Worm (Caenorhabditis elegans) whole organism, young adult: ENCODE data around the gene adah-1.

Source experiments
- B0035.1 ChIP-seq: sonication (generic microtip); optimal IDR thresholded peaks from 2 replicates; lab custom pipeline; 2016; ENCODE audit warnings: missing genetic modification characterization, mild to moderate bottlenecking, missing compliant biosample characterization, missing genotype, missing genetic modification reagents
- B0261.1 ChIP-seq: sonication (generic microtip); optimal IDR thresholded peaks from 2 replicates; lab custom pipeline; 2016; ENCODE audit warnings: mild to moderate bottlenecking, missing genetic modification characterization, moderate library complexity, missing compliant biosample characterization
- B0336.3 ChIP-seq: fragments of 200-800 bp; sonication (Bioruptor generic); IDR thresholded peaks from 2 replicates; pipeline ENCODE4 v1.3.6; 2022; ENCODE audit warnings: missing genetic modification characterization, missing compliant biosample characterization
- C06A6.2 ChIP-seq: fragments of 200-800 bp; sonication (Bioruptor generic); conservative IDR thresholded peaks from 2 replicates; pipeline ENCODE4 v1.3.6; 2022; ENCODE audit warnings: missing genetic modification characterization, missing compliant biosample characterization
- D2030.7 ChIP-seq: fragments of 200-800 bp; sonication (Bioruptor generic); IDR thresholded peaks from 2 replicates; pipeline ENCODE4 v1.3.6; 2022; ENCODE audit warnings: missing genetic modification reagents, missing genetic modification characterization, missing compliant biosample characterization
- F23B12.7 ChIP-seq: sonication (generic microtip); optimal IDR thresholded peaks from 2 replicates; lab custom pipeline; 2017; ENCODE audit warnings: missing genetic modification characterization, mild to moderate bottlenecking, missing compliant biosample characterization, antibody characterized with exemption, moderate library complexity; ENCODE audit not compliant: insufficient read depth
- F33H1.4 ChIP-seq: fragments of 200-800 bp; sonication (Bioruptor generic); IDR thresholded peaks from 2 replicates; pipeline ENCODE4 v1.3.6; 2022; ENCODE audit warnings: missing genetic modification reagents, missing genetic modification characterization, missing compliant biosample characterization
- K11D2.4 ChIP-seq: fragments of 200-800 bp; sonication (Bioruptor generic); IDR thresholded peaks from 2 replicates; pipeline ENCODE4 v1.3.6; 2022; ENCODE audit warnings: missing genetic modification reagents, missing genetic modification characterization, missing compliant biosample characterization
- T07F8.4 ChIP-seq: sonication (generic microtip); optimal IDR thresholded peaks from 2 replicates; lab custom pipeline; 2016; ENCODE audit warnings: mild to moderate bottlenecking, missing genetic modification characterization, moderate library complexity, missing compliant biosample characterization
- Y53F4B.3 ChIP-seq: fragments of 200-800 bp; sonication (Bioruptor generic); IDR thresholded peaks from 2 replicates; pipeline ENCODE4 v1.3.6; 2022; ENCODE audit warnings: missing genetic modification reagents, missing genetic modification characterization, missing compliant biosample characterization
- Y79H2A.3 ChIP-seq: fragments of 200-800 bp; sonication (Bioruptor generic); conservative IDR thresholded peaks from 2 replicates; pipeline ENCODE4 v1.3.6; 2022; ENCODE audit warnings: missing genetic modification reagents, missing genetic modification characterization, missing compliant biosample characterization
- athp-1 ChIP-seq: sonication (generic microtip); optimal IDR thresholded peaks from 2 replicates; lab custom pipeline; 2017; ENCODE audit warnings: mild to moderate bottlenecking, missing genetic modification characterization, missing compliant biosample characterization
- attf-3 ChIP-seq: fragments of 200-800 bp; sonication (Bioruptor generic); conservative IDR thresholded peaks from 2 replicates; pipeline ENCODE4 v1.3.6; 2022; ENCODE audit warnings: missing genetic modification reagents, missing genetic modification characterization, missing compliant biosample characterization
- ceh-100 ChIP-seq: fragments of 200-800 bp; sonication (Bioruptor generic); IDR thresholded peaks from 2 replicates; pipeline ENCODE4 v1.3.6; 2022; ENCODE audit warnings: missing genetic modification reagents, missing genetic modification characterization, missing compliant biosample characterization
- die-1 ChIP-seq: sonication (generic microtip); optimal IDR thresholded peaks from 2 replicates; lab custom pipeline; 2016; ENCODE audit warnings: missing genotype, mild to moderate bottlenecking, missing genetic modification characterization, missing compliant biosample characterization
- dpff-1 ChIP-seq: sonication (generic microtip); optimal IDR thresholded peaks from 2 replicates; lab custom pipeline; 2017; ENCODE audit warnings: mild to moderate bottlenecking, missing genetic modification characterization, missing compliant biosample characterization
- egl-18 ChIP-seq: fragments of 200-800 bp; sonication (Bioruptor generic); IDR thresholded peaks from 2 replicates; pipeline ENCODE4 v1.3.6; 2022; ENCODE audit warnings: missing genetic modification reagents, missing genetic modification characterization, missing compliant biosample characterization
- ets-4 ChIP-seq: fragments of 200-800 bp; sonication (Bioruptor generic); optimal IDR thresholded peaks from 2 replicates; lab custom pipeline; 2018; ENCODE audit warnings: mild to moderate bottlenecking, missing genetic modification characterization, missing compliant biosample characterization
- gei-17 ChIP-seq: fragments of 200-800 bp; sonication (Bioruptor generic); optimal IDR thresholded peaks from 2 replicates; lab custom pipeline; 2018; ENCODE audit warnings: mild to moderate bottlenecking, missing genetic modification characterization, missing compliant biosample characterization
- him-1 ChIP-seq: sonication (generic microtip); optimal IDR thresholded peaks from 2 replicates; lab custom pipeline; 2016; ENCODE audit warnings: missing genotype, missing genetic modification reagents, missing genetic modification characterization, missing compliant biosample characterization
- hlh-26 ChIP-seq: fragments of 200-800 bp; sonication (Bioruptor generic); conservative IDR thresholded peaks from 2 replicates; pipeline ENCODE4 v1.3.6; 2022; ENCODE audit warnings: missing genetic modification reagents, missing genetic modification characterization, missing compliant biosample characterization
- lag-1 ChIP-seq: fragments of 200-800 bp; sonication (Bioruptor generic); IDR thresholded peaks from 2 replicates; pipeline ENCODE4 v1.3.6; 2022; ENCODE audit warnings: missing genetic modification reagents, missing genetic modification characterization, missing compliant biosample characterization
- let-526 ChIP-seq: fragments of 200-800 bp; sonication (Bioruptor generic); IDR thresholded peaks from 2 replicates; pipeline ENCODE4 v1.3.6; 2022; ENCODE audit warnings: missing genetic modification reagents, missing genetic modification characterization, missing compliant biosample characterization
- nfya-1 ChIP-seq: sonication (generic microtip); optimal IDR thresholded peaks from 2 replicates; lab custom pipeline; 2017; ENCODE audit warnings: antibody characterized with exemption, missing compliant biosample characterization, missing genetic modification characterization, borderline replicate concordance; ENCODE audit not compliant: insufficient read depth
- nhr-120 ChIP-seq: fragments of 200-800 bp; sonication (Bioruptor generic); IDR thresholded peaks from 2 replicates; pipeline ENCODE4 v1.3.6; 2022; ENCODE audit warnings: missing genetic modification characterization, missing compliant biosample characterization
- repo-1 ChIP-seq: sonication (generic microtip); optimal IDR thresholded peaks from 2 replicates; lab custom pipeline; 2017; ENCODE audit warnings: mild to moderate bottlenecking, missing genetic modification characterization, missing compliant biosample characterization
- sea-2 ChIP-seq: fragments of 200-800 bp; sonication (Bioruptor generic); IDR thresholded peaks from 2 replicates; pipeline ENCODE4 v1.3.6; 2022; ENCODE audit warnings: missing genetic modification characterization, missing compliant biosample characterization
- snpc-1.1 ChIP-seq: sonication (generic microtip); optimal IDR thresholded peaks from 2 replicates; lab custom pipeline; 2017; ENCODE audit warnings: missing genetic modification characterization, mild to moderate bottlenecking, missing compliant biosample characterization, antibody characterized with exemption, moderate library complexity, missing genotype, missing genetic modification reagents; ENCODE audit not compliant: insufficient read depth
- ztf-25 ChIP-seq: fragments of 200-800 bp; sonication (Bioruptor generic); IDR thresholded peaks from 2 replicates; pipeline ENCODE4 v1.3.6; 2022; ENCODE audit warnings: missing genetic modification reagents, missing genetic modification characterization, missing compliant biosample characterization

Gene adah-1

DNA sequence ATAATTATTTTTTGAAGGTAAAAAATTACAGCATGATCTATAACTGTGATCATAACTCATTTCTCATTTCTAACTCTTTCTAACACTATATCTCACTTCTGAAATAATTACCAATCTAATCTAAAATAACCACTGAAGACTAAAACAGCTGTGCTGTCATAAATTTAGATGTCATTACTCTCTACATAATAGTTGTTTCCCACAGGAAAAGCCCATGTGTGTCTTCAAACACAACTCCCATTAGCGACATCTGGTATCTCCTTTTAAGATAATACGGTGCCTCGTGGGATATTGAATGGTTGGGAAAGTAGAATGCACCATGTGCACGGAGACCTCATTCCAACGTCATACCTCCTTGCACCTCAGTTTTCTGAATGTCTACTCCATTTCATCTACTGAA lies 41.0 kb downstream of the adah-1 start, which contains the start of gene Y43B11AL.1 (continued):
- no peak for TF ChIP-seq ets-4 (GFP tag; lab: Kevin White, UChicago)

DNA sequence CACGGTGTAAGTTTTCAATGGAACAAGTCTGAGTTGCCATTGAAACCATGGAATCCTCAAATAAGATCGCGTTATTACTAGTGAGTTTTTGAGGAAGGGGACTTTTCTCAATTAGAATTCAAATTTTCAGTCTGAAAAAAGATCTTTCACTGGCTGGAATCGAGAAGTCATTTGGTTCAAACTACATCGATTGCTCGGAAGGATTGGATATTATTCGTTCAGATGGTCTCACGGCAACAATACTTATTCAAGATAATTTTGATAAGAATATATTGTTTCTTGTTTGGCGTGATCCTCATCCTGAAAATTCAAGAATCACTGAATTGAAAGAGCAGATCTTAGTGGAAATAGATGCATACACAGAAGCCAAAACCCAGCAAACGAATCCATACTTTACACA lies 43.4 kb downstream of the adah-1 start:
- TF ChIP-seq D2030.7 (GFP tag; lab: Robert Waterston, UW), result no peak
- TF ChIP-seq F33H1.4 (GFP tag; lab: Robert Waterston, UW), result no peak
- TF ChIP-seq him-1, result no peak
- no peak for TF ChIP-seq die-1
- no peak for TF ChIP-seq Y79H2A.3
- no peak for TF ChIP-seq repo-1 (tag; lab: Kevin White, UChicago)
- no peak for TF ChIP-seq ets-4 (GFP tag; lab: Kevin White, UChicago)
- TF ChIP-seq ztf-25, result no peak

DNA sequence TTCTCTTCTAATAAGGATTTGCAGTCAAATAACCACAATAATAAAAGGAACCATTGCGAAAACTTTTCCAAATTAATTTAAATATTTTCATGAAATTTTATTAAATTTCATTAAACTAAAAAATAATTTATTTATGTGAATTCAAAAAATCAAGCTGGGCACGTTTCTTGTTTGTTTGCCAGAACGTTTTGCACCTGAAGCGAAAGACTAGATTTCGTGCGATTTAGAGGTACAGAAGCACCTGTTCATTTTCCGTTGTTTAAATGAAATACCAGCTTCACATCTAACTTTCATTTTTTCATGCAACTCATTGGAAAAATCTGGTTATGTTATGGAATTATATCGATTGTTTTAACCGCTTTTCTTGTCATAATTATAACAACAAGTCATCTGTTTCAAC lies 48.1 kb downstream of the adah-1 start, which contains the start of gene srg-48:
srg-48 (plus strand) TSS at position 301 of the 400 bp plus-strand sequence.
- TF ChIP-seq athp-1 (tag; lab: Kevin White, UChicago), result no peak
- TF ChIP-seq gei-17 (GFP tag; lab: Kevin White, UChicago), result no peak
- TF ChIP-seq T07F8.4 (tag; lab: Kevin White, UChicago), result no peak
- TF ChIP-seq B0261.1 (tag; lab: Kevin White, UChicago), result no peak
- TF ChIP-seq nfya-1 (tag; lab: Kevin White, UChicago), result no peak
- TF ChIP-seq attf-3 (GFP tag; lab: Robert Waterston, UW), result no peak
- TF ChIP-seq B0336.3 (GFP tag; lab: Robert Waterston, UW), result no peak
- no peak for TF ChIP-seq F23B12.7 (tag; lab: Kevin White, UChicago)
- no peak for TF ChIP-seq let-526

DNA sequence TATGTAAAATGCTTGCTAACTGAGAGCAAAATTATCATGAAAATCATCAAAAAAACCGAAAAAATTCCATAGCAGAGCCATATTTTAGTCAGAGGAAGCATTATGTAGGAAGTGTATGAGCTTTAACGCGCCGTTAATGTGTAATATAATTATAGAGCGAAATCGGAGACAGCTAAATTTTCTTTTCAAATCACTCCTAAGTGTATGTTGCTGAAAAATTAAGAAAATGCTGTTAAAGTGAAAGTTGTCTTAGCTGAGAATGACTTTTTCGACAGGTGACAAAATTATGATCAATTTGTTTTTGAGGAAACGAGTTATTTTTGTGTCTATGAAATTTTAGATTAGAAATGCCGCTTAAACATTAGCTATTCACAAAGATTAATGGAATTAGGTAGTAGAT lies 51.1 kb downstream of the adah-1 start, which contains the start of gene srg-50:
srg-50 (minus strand) TSS at position 101 of the 400 bp plus-strand sequence.
- TF ChIP-seq hlh-26 (GFP tag; lab: Robert Waterston, UW) (no peak), lag-1 (GFP tag; lab: Robert Waterston, UW) (no peak), Y53F4B.3 (GFP tag; lab: Robert Waterston, UW) (no peak), nhr-120 (GFP tag; lab: Robert Waterston, UW) (no peak), repo-1 (tag; lab: Kevin White, UChicago) (no peak), sea-2 (GFP tag; lab: Robert Waterston, UW) (no peak), B0035.1 (no peak), K11D2.4 (GFP tag; lab: Robert Waterston, UW) (no peak), him-1 (no peak), C06A6.2 (GFP tag; lab: Robert Waterston, UW) (no peak), snpc-1.1 (tag; lab: Kevin White, UChicago) (no peak), dpff-1 (no peak), ceh-100 (GFP tag; lab: Robert Waterston, UW) (no peak), egl-18 (GFP tag; lab: Robert Waterston, UW) (no peak)
